Fruit fly (Drosophila melanogaster) whole organism, adult: ENCODE results near the gene CG7016.

Experiments
- CG11617 ChIP-seq: fragments of 200-800 bp; sonication (Bioruptor generic); optimal IDR thresholded peaks from 2 replicates; lab custom pipeline; 2017; ENCODE audit warnings: mild to moderate bottlenecking, missing biosample characterization, missing genetic modification reagents, missing genetic modification characterization
- CG12768 ChIP-seq: fragments of 200-800 bp; sonication (Bioruptor generic); optimal IDR thresholded peaks from 2 replicates; lab custom pipeline; 2017; ENCODE audit warnings: missing biosample characterization, missing genetic modification characterization, mild to moderate bottlenecking, moderate library complexity, missing genetic modification reagents
- CG14711 ChIP-seq: fragments of 200-800 bp; sonication (Bioruptor generic); optimal IDR thresholded peaks from 2 replicates; lab custom pipeline; 2018; ENCODE audit warnings: missing biosample characterization, mild to moderate bottlenecking, missing genetic modification characterization, moderate library complexity
- CG1620 ChIP-seq: fragments of 200-800 bp; sonication (Bioruptor generic); optimal IDR thresholded peaks from 2 replicates; lab custom pipeline; 2016; ENCODE audit warnings: missing biosample characterization, missing genetic modification characterization
- CG33017 ChIP-seq: fragments of 200-800 bp; sonication (Bioruptor generic); optimal IDR thresholded peaks from 2 replicates; lab custom pipeline; 2018; ENCODE audit warnings: missing biosample characterization, mild to moderate bottlenecking, missing genetic modification characterization, moderate library complexity
- CG5204 ChIP-seq: fragments of 200-800 bp; sonication (Bioruptor generic); optimal IDR thresholded peaks from 2 replicates; lab custom pipeline; 2016; ENCODE audit warnings: missing biosample characterization, missing genetic modification characterization
- CG7045 ChIP-seq: fragments of 200-800 bp; sonication (Bioruptor generic); optimal IDR thresholded peaks from 2 replicates; lab custom pipeline; 2017; ENCODE audit warnings: missing biosample characterization, mild to moderate bottlenecking, missing genetic modification characterization
- CG7101 ChIP-seq: fragments of 200-800 bp; sonication (Bioruptor generic); optimal IDR thresholded peaks from 2 replicates; lab custom pipeline; 2018; ENCODE audit warnings: missing biosample characterization, mild to moderate bottlenecking, missing genetic modification characterization, moderate library complexity
- Clk ChIP-seq: fragments of 200-800 bp; sonication (Bioruptor generic); optimal IDR thresholded peaks from 2 replicates; lab custom pipeline; 2017; ENCODE audit warnings: missing biosample characterization, missing genetic modification characterization
- Crg-1 ChIP-seq: fragments of 200-800 bp; sonication (Bioruptor generic); optimal IDR thresholded peaks from 2 replicates; lab custom pipeline; 2016; ENCODE audit warnings: missing biosample characterization, missing genetic modification characterization
- Hr96 ChIP-seq: fragments of 200-800 bp; sonication (Bioruptor generic); optimal IDR thresholded peaks from 2 replicates; lab custom pipeline; 2016; ENCODE audit warnings: missing biosample characterization, missing genetic modification characterization
- Mnt ChIP-seq: fragments of 200-800 bp; sonication (Bioruptor generic); optimal IDR thresholded peaks from 2 replicates; lab custom pipeline; 2016; ENCODE audit warnings: missing biosample characterization, mild to moderate bottlenecking, missing genetic modification characterization
- bab1 ChIP-seq: fragments of 200-800 bp; sonication (Bioruptor generic); optimal IDR thresholded peaks from 3 replicates; lab custom pipeline; 2019; ENCODE audit warnings: missing biosample characterization, mild to moderate bottlenecking, missing genetic modification characterization, moderate library complexity
- cic ChIP-seq: fragments of 200-800 bp; sonication (Bioruptor generic); optimal IDR thresholded peaks from 2 replicates; lab custom pipeline; 2017; ENCODE audit warnings: missing biosample characterization, mild to moderate bottlenecking, missing genetic modification characterization, moderate library complexity
- cnc ChIP-seq, 2 experiments: fragments of >200 bp; optimal IDR thresholded peaks; 2 replicates each; lab custom pipeline; 2017
- kay ChIP-seq: fragments of 200-800 bp; sonication (Bioruptor generic); peaks from one replicate; lab custom pipeline; 2016; ENCODE audit warnings: missing biosample characterization, missing genetic modification characterization, borderline replicate concordance
- ovo ChIP-seq: fragments of 200-800 bp; sonication (Bioruptor generic); optimal IDR thresholded peaks from 2 replicates; lab custom pipeline; 2016; ENCODE audit warnings: missing biosample characterization, missing genetic modification characterization
- pad ChIP-seq: fragments of 200-800 bp; sonication (Bioruptor generic); optimal IDR thresholded peaks from 3 replicates; lab custom pipeline; 2017; ENCODE audit warnings: missing biosample characterization, missing genetic modification characterization, mild to moderate bottlenecking, moderate library complexity, missing genetic modification reagents
- tj ChIP-seq: fragments of 200-800 bp; sonication (Bioruptor generic); optimal IDR thresholded peaks from 3 replicates; lab custom pipeline; 2017; ENCODE audit warnings: missing biosample characterization, mild to moderate bottlenecking, missing genetic modification characterization, moderate library complexity
- toe ChIP-seq: fragments of 200-800 bp; sonication (Bioruptor generic); optimal IDR thresholded peaks from 2 replicates; lab custom pipeline; 2016; ENCODE audit warnings: missing biosample characterization, missing genetic modification characterization

Gene CG7016

DNA sequence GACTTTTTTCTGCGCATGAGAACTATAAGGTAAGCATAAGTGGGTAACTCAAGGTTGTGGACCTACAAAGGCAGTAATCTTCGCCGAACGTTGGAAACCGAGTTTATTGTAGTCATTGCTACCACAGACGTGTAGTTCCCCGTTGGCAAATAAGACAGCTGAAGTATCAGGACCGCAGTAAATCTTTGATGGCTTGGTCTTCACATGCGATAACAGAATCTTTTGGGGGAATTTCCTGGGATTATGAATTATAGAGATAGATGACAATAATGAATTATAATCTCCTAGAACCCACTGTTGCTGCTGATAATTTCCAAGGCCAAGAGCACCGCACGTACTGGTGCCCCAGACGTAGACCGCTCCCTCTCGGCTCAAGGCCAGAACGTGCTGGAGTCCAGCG is 39.7 kb upstream of the CG7016 start:
- no peak for TF ChIP-seq kay (GFP tag; lab: Kevin White, UChicago)
- no peak for TF ChIP-seq cnc (optimal IDR thresholded peaks at IDR 0.05; lab: Kevin White, UChicago)
- no peak for TF ChIP-seq CG12768 (GFP tag; lab: Kevin White, UChicago)
- no peak for TF ChIP-seq Crg-1
- no peak for TF ChIP-seq ovo
- TF ChIP-seq Hr96 (GFP tag; lab: Kevin White, UChicago) = no peak
- no peak for TF ChIP-seq tj (GFP tag; lab: Kevin White, UChicago)
- no peak for TF ChIP-seq toe (GFP tag; lab: Kevin White, UChicago)
- no peak for TF ChIP-seq CG11617 (GFP tag; lab: Kevin White, UChicago)
- no peak for TF ChIP-seq CG7101 (tag; lab: Kevin White, UChicago)
- no peak for TF ChIP-seq CG33017

DNA sequence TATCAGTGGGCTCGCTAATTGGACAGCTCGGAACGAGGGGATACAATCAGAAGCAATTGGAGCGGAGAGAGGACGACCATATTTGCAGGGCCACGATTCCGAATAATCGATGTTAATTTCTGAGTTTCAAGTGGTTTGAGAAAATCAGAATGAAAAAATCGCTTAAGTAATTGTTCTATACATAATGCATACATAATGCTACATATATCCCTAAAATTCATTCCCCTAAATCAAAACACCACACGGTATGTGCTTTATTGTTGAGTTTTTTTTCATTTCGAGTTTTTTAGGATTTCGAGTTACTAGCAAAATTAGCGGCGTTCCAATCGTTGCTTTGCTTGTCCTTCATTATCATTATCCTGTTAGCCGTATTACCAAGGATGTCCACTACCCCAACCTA is 37.2 kb upstream of the CG7016 start, which contains the start of gene niki:
Gene niki, minus strand, starts transcription at position 101 of the 400 bp plus-strand sequence.
- TF ChIP-seq CG7045 (GFP tag; lab: Kevin White, UChicago) (no peak), bab1 (GFP tag; lab: Kevin White, UChicago) (no peak), CG5204 (GFP tag; lab: Kevin White, UChicago) (no peak), CG7101 (tag; lab: Kevin White, UChicago) (no peak), Crg-1 (no peak), ovo (no peak), cic (no peak), CG11617 (GFP tag; lab: Kevin White, UChicago) (no peak), pad (no peak), CG12768 (GFP tag; lab: Kevin White, UChicago) (no peak), Hr96 (GFP tag; lab: Kevin White, UChicago) (no peak)

DNA sequence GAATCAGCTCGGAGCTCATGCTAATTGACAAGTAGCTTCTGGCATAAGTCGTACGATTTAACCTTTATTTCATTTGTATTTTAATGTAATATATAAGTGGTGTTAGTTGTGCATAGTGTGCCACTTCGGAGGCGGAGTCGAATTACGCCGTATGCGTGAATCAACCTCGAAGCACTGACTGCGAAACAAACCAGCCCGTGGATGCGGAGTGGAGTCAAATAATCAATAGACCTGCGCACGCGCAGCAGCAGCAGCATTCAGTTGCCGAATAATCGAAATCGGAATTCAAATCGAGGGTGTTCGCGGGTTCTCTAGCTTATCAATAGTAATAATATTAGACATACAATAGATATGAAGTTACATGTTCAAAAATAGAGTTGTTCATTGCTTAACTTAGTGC is 34.5 kb upstream of the CG7016 start, which contains the start of gene RabX4:
Gene RabX4, minus strand, starts transcription at position 176 of the 400 bp plus-strand sequence.
- peak; percentile 35 for TF ChIP-seq kay (GFP tag; lab: Kevin White, UChicago)
- no peak for TF ChIP-seq CG1620

- TF ChIP-seq CG7045 (GFP tag; lab: Kevin White, UChicago) (peak; percentile 41), ovo (peak; percentile 46), CG12768 (GFP tag; lab: Kevin White, UChicago) (no peak), Mnt (GFP tag; lab: Kevin White, UChicago) (peak; percentile 25), kay (GFP tag; lab: Kevin White, UChicago) (peak; percentile 62), Hr96 (GFP tag; lab: Kevin White, UChicago) (no peak), cic (no peak), CG1620 (peak; percentile 67), tj (GFP tag; lab: Kevin White, UChicago) (peak; percentile 35), cnc (optimal IDR thresholded peaks at IDR 0.05; lab: Kevin White, UChicago) (no peak), CG5204 (GFP tag; lab: Kevin White, UChicago) (peak; percentile 40), CG7101 (tag; lab: Kevin White, UChicago) (peak; percentile 67), toe (GFP tag; lab: Kevin White, UChicago) (peak; percentile 71), CG14711 (tag; lab: Kevin White, UChicago) (peak; percentile 67), pad (peak; percentile 36), CG11617 (GFP tag; lab: Kevin White, UChicago) (peak; percentile 54), bab1 (GFP tag; lab: Kevin White, UChicago) (peak; percentile 76), Clk (GFP tag; lab: Kevin White, UChicago) (no peak), CG33017 (peak; percentile 37), Crg-1 (peak; percentile 14)
These were observed 32.8 kb upstream of the CG7016 start, which contains the start of the genes Kaz and CG43273 for dm6 chr3R:24829887-24830351. Gene Kaz, minus strand, starts transcription at chr3R:24829959. Gene CG43273, plus strand, starts transcription at chr3R:24830301.

DNA sequence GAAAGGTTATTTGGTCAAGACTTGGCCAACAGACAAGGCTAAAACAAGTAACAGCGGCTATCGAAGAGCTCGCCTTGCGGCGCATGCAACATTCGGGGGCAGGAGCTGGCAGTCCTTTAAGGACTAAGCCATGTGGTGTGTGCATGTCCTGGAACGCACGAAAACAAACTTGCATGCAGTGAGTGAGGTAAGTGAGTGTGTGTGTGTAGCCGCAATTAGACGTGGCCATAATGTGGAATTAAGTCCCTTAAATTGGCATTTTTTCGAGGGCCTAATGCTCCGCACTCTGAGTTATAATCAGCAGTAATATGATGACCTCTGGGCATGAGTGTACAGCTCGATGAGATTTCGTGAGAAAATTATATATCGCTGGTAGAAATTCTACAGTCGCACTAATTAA is 29.1 kb upstream of the CG7016 start, which contains the start of gene sosie:
Gene sosie, plus strand, starts transcription at position 301 of the 400 bp plus-strand sequence.
- TF ChIP-seq CG5204 (GFP tag; lab: Kevin White, UChicago) = no peak
- no peak for TF ChIP-seq CG33017
- TF ChIP-seq Crg-1 = no peak
- no peak for TF ChIP-seq Mnt (GFP tag; lab: Kevin White, UChicago)
- no peak for TF ChIP-seq CG7045 (GFP tag; lab: Kevin White, UChicago)
- no peak for TF ChIP-seq tj (GFP tag; lab: Kevin White, UChicago)
- no peak for TF ChIP-seq Hr96 (GFP tag; lab: Kevin White, UChicago)
- no peak for TF ChIP-seq Clk (GFP tag; lab: Kevin White, UChicago)

- TF ChIP-seq toe (GFP tag; lab: Kevin White, UChicago) (no peak), CG1620 (no peak), CG14711 (tag; lab: Kevin White, UChicago) (no peak), bab1 (GFP tag; lab: Kevin White, UChicago) (no peak), Clk (GFP tag; lab: Kevin White, UChicago) (no peak), cic (no peak), CG7101 (tag; lab: Kevin White, UChicago) (no peak), CG11617 (GFP tag; lab: Kevin White, UChicago) (no peak), CG5204 (GFP tag; lab: Kevin White, UChicago) (no peak), ovo (no peak), cnc (optimal IDR thresholded peaks at IDR 0.05; lab: Kevin White, UChicago) (no peak), pad (no peak), CG33017 (no peak), tj (GFP tag; lab: Kevin White, UChicago) (no peak), Crg-1 (no peak), CG7045 (GFP tag; lab: Kevin White, UChicago) (no peak), kay (GFP tag; lab: Kevin White, UChicago) (no peak)
These were observed 21.7 kb upstream of the CG7016 start, which contains the start of gene CG33658 for dm6 chr3R:24841063-24841462. Gene CG33658, minus strand, starts transcription at chr3R:24841163.
